Fruit fly (Drosophila melanogaster): ENCODE data around the gene CG16863.
A peak's percentile ranks its signal among the peaks of the same experiment; 100 is the strongest.

CG16863 gene

DNA sequence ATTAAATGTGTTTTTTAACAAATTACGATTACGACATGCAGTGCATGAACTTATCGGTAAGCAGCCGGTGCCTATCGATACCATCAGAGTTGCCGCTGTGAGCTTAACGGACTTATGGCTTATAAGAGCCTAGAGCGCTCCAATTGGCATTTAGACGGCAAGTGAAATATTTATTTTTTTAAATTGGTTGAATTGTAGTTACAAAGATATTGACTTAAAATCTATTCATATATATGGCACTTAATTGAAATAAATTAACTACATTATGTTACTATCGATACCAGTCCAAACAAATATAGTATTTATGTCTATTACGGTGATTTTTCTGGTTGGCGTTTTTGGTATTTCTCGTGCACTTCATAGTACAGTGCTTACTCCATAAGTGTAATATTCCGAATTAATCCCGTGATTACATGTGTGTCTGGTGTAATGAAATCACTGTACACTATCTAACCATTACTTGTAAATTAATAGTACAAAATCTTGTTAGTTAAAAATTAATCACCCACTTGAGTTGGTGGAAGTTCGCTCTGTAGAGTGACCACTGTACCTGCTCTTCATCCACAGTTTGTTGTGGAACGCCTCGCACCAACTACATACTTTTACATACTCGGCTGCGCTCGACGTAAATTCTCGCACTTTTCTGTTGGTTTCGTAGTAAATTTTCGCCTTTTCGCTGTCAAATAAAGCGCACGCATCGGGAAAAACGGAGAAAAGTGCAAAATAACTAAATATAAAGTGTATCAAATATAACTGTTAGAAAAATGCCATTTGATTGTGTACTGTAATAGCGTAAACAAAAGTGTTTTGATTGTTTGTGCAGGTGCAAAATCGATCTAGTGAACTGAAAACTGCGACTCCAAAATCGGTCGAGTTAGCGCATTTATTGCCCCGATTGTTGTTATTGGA, 44.5 kb downstream of the CG16863 start, which contains the start of the genes mRpS23 and CenG1A (continued):
- TF ChIP-seq CG10321 (GFP tag; IDR thresholded peaks at IDR 0.05), result peak; percentile 92
- TF ChIP-seq chif (GFP tag; optimal IDR thresholded peaks at IDR 0.05), result peak; percentile 100
- TF ChIP-seq CG1602 (GFP tag; optimal IDR thresholded peaks at IDR 0.05), result peak; percentile 100
- no peak for TF ChIP-seq lov (optimal IDR thresholded peaks at IDR 0.05)
- TF ChIP-seq lov (GFP tag; IDR thresholded peaks at IDR 0.05), result peak; percentile 100
- peak; percentile 95 for TF ChIP-seq grn (GFP tag; optimal IDR thresholded peaks at IDR 0.05)
- peak; percentile 96 for TF ChIP-seq Myb (GFP tag; optimal IDR thresholded peaks at IDR 0.05)
- TF ChIP-seq Ptx1 (GFP tag; IDR thresholded peaks at IDR 0.05), result peak; percentile 100
- peak; percentile 100 for TF ChIP-seq bsh (GFP tag; optimal IDR thresholded peaks at IDR 0.05)
- TF ChIP-seq H15 (GFP tag; IDR thresholded peaks at IDR 0.05), result peak; percentile 100
- TF ChIP-seq CG15696 (tag; optimal IDR thresholded peaks at IDR 0.05), result peak; percentile 99
- TF ChIP-seq CG4617 (GFP tag; optimal IDR thresholded peaks at IDR 0.05; ENCODE audit: borderline replicate concordance), result peak; percentile 100
- TF ChIP-seq maf-S (GFP tag; optimal IDR thresholded peaks at IDR 0.05), result peak; percentile 100
- peak; percentile 99 for TF ChIP-seq CG7556 (GFP tag; optimal IDR thresholded peaks at IDR 0.05)
- peak; percentile 100 for TF ChIP-seq CG10979 (tag; optimal IDR thresholded peaks at IDR 0.05)
- peak; percentile 100 for TF ChIP-seq CG7786 (GFP tag; optimal IDR thresholded peaks at IDR 0.05)
- TF ChIP-seq CG6272 (GFP tag; IDR thresholded peaks at IDR 0.05), result peak; percentile 100
- peak; percentile 100 for TF ChIP-seq CG2678 (tag; optimal IDR thresholded peaks at IDR 0.05)
- TF ChIP-seq sob (GFP tag; IDR thresholded peaks at IDR 0.05), result peak; percentile 100
- peak; percentile 98 for TF ChIP-seq D19B (GFP tag; optimal IDR thresholded peaks at IDR 0.05)
- TF ChIP-seq CG4730 (GFP tag; IDR thresholded peaks at IDR 0.05), result peak; percentile 100
- TF ChIP-seq CoRest (tag; optimal IDR thresholded peaks at IDR 0.05), result peak; percentile 100
- peak; percentile 97 for TF ChIP-seq TFAM (GFP tag; optimal IDR thresholded peaks at IDR 0.05)
- TF ChIP-seq CG9932 (GFP tag; IDR thresholded peaks at IDR 0.05), result peak; percentile 100
- peak; percentile 64; the same call in 1 of the 2 replicates for TF ChIP-seq bbx (GFP tag; IDR thresholded peaks at IDR 0.05; ENCODE audit: partially characterized antibody)
- peak; percentile 100 for TF ChIP-seq CG11456 (GFP tag; IDR thresholded peaks at IDR 0.05)
- TF ChIP-seq Hmx (GFP tag; optimal IDR thresholded peaks at IDR 0.05), result peak; percentile 99
- peak; percentile 99 for TF ChIP-seq CG11696 (GFP tag; IDR thresholded peaks at IDR 0.05)
- TF ChIP-seq HmgD (GFP tag; optimal IDR thresholded peaks at IDR 0.05), result peak; percentile 99
- TF ChIP-seq CG13296 (GFP tag; optimal IDR thresholded peaks at IDR 0.05), result peak; percentile 100
- peak; percentile 100 for TF ChIP-seq CG8765 (GFP tag; IDR thresholded peaks at IDR 0.05)
- TF ChIP-seq tll (GFP tag; optimal IDR thresholded peaks at IDR 0.05), result peak; percentile 53 to 80
- peak; percentile 100 for TF ChIP-seq CG11247 (GFP tag; IDR thresholded peaks at IDR 0.05)
- TF ChIP-seq CG10366 (GFP tag; IDR thresholded peaks at IDR 0.05), result peak; percentile 100
- peak; percentile 79; the same call in 1 of the 2 replicates for TF ChIP-seq CG2129 (GFP tag; IDR thresholded peaks at IDR 0.05; ENCODE audit: partially characterized antibody)
- peak; percentile 64; the same call in 1 of the 2 replicates for TF ChIP-seq amos (GFP tag; IDR thresholded peaks at IDR 0.05; ENCODE audit: partially characterized antibody)
- TF ChIP-seq danr (GFP tag; IDR thresholded peaks at IDR 0.05), result peak; percentile 99
- TF ChIP-seq CG17912 (GFP tag; optimal IDR thresholded peaks at IDR 0.05), result peak; percentile 99
- peak; percentile 100 for TF ChIP-seq CG30403 (GFP tag; optimal IDR thresholded peaks at IDR 0.05)
- peak; percentile 99 for TF ChIP-seq eyg (GFP tag; optimal IDR thresholded peaks at IDR 0.05)
- TF ChIP-seq CG8290 (GFP tag; optimal IDR thresholded peaks at IDR 0.05), result peak; percentile 99
- TF ChIP-seq CG8290 (tag; optimal IDR thresholded peaks at IDR 0.05), result peak; percentile 98 to 100
- TF ChIP-seq CG10565 (GFP tag; optimal IDR thresholded peaks at IDR 0.05), result peak; percentile 99
- TF ChIP-seq Poxn (GFP tag; IDR thresholded peaks at IDR 0.05), result peak; percentile 99
- peak; percentile 100 for TF ChIP-seq esg (GFP tag; conservative IDR thresholded peaks at IDR 0.05)
- TF ChIP-seq CG33213 (GFP tag; optimal IDR thresholded peaks at IDR 0.05), result peak; percentile 100
- peak; percentile 99 for TF ChIP-seq wek (GFP tag; optimal IDR thresholded peaks at IDR 0.05)
- peak; percentile 89 for TF ChIP-seq bigmax (GFP tag; optimal IDR thresholded peaks at IDR 0.05)
- TF ChIP-seq ftz-f1 (GFP tag; optimal IDR thresholded peaks at IDR 0.05), result peak; percentile 94

Measured in whole organism, embryonic.